Worm (Caenorhabditis elegans): Measurements from ENCODE around the gene K01D12.7.

K01D12.7 gene

ce11 chrV:12414362-12414761 is 13.1 kb upstream of the K01D12.7 start:
- peak; percentile 0 for TF ChIP-seq nhr-80 (tag; optimal IDR thresholded peaks at IDR 0.05)
- TF ChIP-seq mel-28 (tag; optimal IDR thresholded peaks at IDR 0.05; ENCODE audit: borderline replicate concordance): no peak

- TF ChIP-seq Y53F4B.3 (GFP tag; IDR thresholded peaks at IDR 0.05): no peak
- peak; percentile 15 for TF ChIP-seq nhr-80 (tag; optimal IDR thresholded peaks at IDR 0.05)
- TF ChIP-seq ZK185.1 (tag; optimal IDR thresholded peaks at IDR 0.05; ENCODE audit: poor library complexity, severe bottlenecking): no peak
- TF ChIP-seq hmg-1.2 (GFP tag; IDR thresholded peaks at IDR 0.05): peak; percentile 44; the same call in 1 of the 2 replicates
Measured at ce11 chrV:12413651-12414114, 12.4 kb upstream of the K01D12.7 start, which contains the start of gene cdr-6. Gene cdr-6, minus strand, starts transcription at chrV:12413701.

ce11 chrV:12412321-12412720 is 11.0 kb upstream of the K01D12.7 start:
- TF ChIP-seq B0261.1 (tag; optimal IDR thresholded peaks at IDR 0.05): no peak
- TF ChIP-seq ztf-25 (GFP tag; IDR thresholded peaks at IDR 0.05): no peak
- no peak for TF ChIP-seq hmg-1.2 (GFP tag; IDR thresholded peaks at IDR 0.05)
- no peak for TF ChIP-seq Y53G8AR.9 (GFP tag; conservative IDR thresholded peaks at IDR 0.05)
- TF ChIP-seq B0019.2 (GFP tag; conservative IDR thresholded peaks at IDR 0.05): no peak
- no peak for TF ChIP-seq ceh-79 (tag; optimal IDR thresholded peaks at IDR 0.05)
- no peak for TF ChIP-seq T26A5.8 (tag; optimal IDR thresholded peaks at IDR 0.05)

- TF ChIP-seq snpc-4 (GFP tag; optimal IDR thresholded peaks at IDR 0.05) (no peak), snpc-4 (tag; optimal IDR thresholded peaks at IDR 0.05) (no peak), ceh-91 (GFP tag; IDR thresholded peaks at IDR 0.05) (no peak)
Measured at ce11 chrV:12411909-12412308, 10.6 kb upstream of the K01D12.7 start, which contains the start of gene cdr-7. Gene cdr-7, minus strand, starts transcription at chrV:12412113.

- TF ChIP-seq C06A6.2 (GFP tag; conservative IDR thresholded peaks at IDR 0.05) (no peak), nhr-90 (tag; optimal IDR thresholded peaks at IDR 0.05) (no peak), bed-1 (GFP tag; IDR thresholded peaks at IDR 0.05) (no peak), ekl-4 (GFP tag; IDR thresholded peaks at IDR 0.05) (no peak), atf-7 (tag; optimal IDR thresholded peaks at IDR 0.05) (no peak), nhr-80 (tag; optimal IDR thresholded peaks at IDR 0.05) (no peak), sdz-38 (tag; optimal IDR thresholded peaks at IDR 0.05) (no peak), F39B2.1 (GFP tag; IDR thresholded peaks at IDR 0.05) (no peak), mel-28 (tag; optimal IDR thresholded peaks at IDR 0.05; ENCODE audit: borderline replicate concordance) (no peak), ceh-91 (GFP tag; IDR thresholded peaks at IDR 0.05) (no peak), K11D2.4 (GFP tag; IDR thresholded peaks at IDR 0.05) (no peak)
Measured at ce11 chrV:12410416-12411001, 9.2 kb upstream of the K01D12.7 start, which contains the start of gene hrg-2. Gene hrg-2, minus strand, starts transcription at chrV:12410513.

- no peak for TF ChIP-seq ama-1 (optimal IDR thresholded peaks at IDR 0.05)
- no peak for TF ChIP-seq ama-1 (GFP tag; optimal IDR thresholded peaks at IDR 0.05)
- TF ChIP-seq lag-1 (GFP tag; IDR thresholded peaks at IDR 0.05): no peak
- no peak for TF ChIP-seq F10E7.11 (tag; optimal IDR thresholded peaks at IDR 0.05)
- TF ChIP-seq zim-3 (tag; optimal IDR thresholded peaks at IDR 0.05): no peak
- peak; percentile 6 for TF ChIP-seq nhr-80 (tag; optimal IDR thresholded peaks at IDR 0.05)
- TF ChIP-seq hmg-20 (GFP tag; IDR thresholded peaks at IDR 0.05): no peak
- TF ChIP-seq egl-18 (GFP tag; IDR thresholded peaks at IDR 0.05): no peak
- TF ChIP-seq tlf-1 (GFP tag; optimal IDR thresholded peaks at IDR 0.05): no peak
- peak; percentile 39; the same call in 1 of the 2 replicates for TF ChIP-seq hmg-1.2 (GFP tag; IDR thresholded peaks at IDR 0.05)
- no peak for TF ChIP-seq attf-5 (GFP tag; optimal IDR thresholded peaks at IDR 0.05)
- no peak for TF ChIP-seq B0019.2 (GFP tag; conservative IDR thresholded peaks at IDR 0.05)
- no peak for TF ChIP-seq ets-4 (GFP tag; optimal IDR thresholded peaks at IDR 0.05)
- TF ChIP-seq T07F8.4 (tag; optimal IDR thresholded peaks at IDR 0.05): no peak
- TF ChIP-seq cebp-1 (GFP tag; IDR thresholded peaks at IDR 0.05): no peak
- peak; percentile 83 for TF ChIP-seq cebp-1 (tag; optimal IDR thresholded peaks at IDR 0.05)
- no peak for TF ChIP-seq die-1 (tag; optimal IDR thresholded peaks at IDR 0.05)
- no peak for TF ChIP-seq mes-4 (tag; optimal IDR thresholded peaks at IDR 0.05)
Measured at ce11 chrV:12408996-12409395, 7.7 kb upstream of the K01D12.7 start.

Measured in whole organism, young adult.